Worm (Caenorhabditis elegans): ENCODE data around the gene fipr-1.

DNA sequence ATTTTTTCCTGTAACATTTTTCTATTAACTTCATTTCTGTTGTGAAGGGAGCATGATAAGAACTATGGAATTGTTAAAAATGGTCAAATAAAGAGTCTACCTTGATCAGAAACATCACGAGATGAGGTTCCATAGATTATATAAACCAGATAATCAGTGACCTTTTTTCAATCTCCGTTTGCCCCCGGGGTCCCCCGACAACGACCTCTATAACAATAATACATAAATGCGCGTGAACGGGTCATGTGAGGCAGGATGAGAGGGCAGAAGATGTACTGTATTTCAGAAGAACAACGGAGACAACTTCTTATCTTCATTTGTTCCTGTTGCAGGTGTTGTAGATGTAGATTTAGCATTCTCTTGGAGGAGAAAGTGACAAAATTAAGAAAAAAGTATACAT lies 9.7 kb downstream of the fipr-1 start:
- no peak for TF ChIP-seq T26A5.8 (tag; optimal IDR thresholded peaks at IDR 0.05)
- no peak for TF ChIP-seq Y67H2A.10 (GFP tag; conservative IDR thresholded peaks at IDR 0.05)
- no peak for TF ChIP-seq sdz-38 (tag; optimal IDR thresholded peaks at IDR 0.05)
- no peak for TF ChIP-seq ceh-58 (GFP tag; IDR thresholded peaks at IDR 0.05)
- no peak for TF ChIP-seq lin-54 (GFP tag; optimal IDR thresholded peaks at IDR 0.05)
- TF ChIP-seq him-1 (tag; optimal IDR thresholded peaks at IDR 0.05), result no peak

Data from whole organism, young adult.